Fruit fly (Drosophila melanogaster) S2 (cell line): Measurements from ENCODE around the gene CG42814.

Experiments used
- CG8478 ChIP-seq: fragments of >200 bp; optimal IDR thresholded peaks from 2 replicates; lab custom pipeline; 2018
- CTCF ChIP-seq, 2 experiments: fragments of >200 bp; optimal IDR thresholded peaks; 2 replicates each; lab custom pipeline; 2018

DNA sequence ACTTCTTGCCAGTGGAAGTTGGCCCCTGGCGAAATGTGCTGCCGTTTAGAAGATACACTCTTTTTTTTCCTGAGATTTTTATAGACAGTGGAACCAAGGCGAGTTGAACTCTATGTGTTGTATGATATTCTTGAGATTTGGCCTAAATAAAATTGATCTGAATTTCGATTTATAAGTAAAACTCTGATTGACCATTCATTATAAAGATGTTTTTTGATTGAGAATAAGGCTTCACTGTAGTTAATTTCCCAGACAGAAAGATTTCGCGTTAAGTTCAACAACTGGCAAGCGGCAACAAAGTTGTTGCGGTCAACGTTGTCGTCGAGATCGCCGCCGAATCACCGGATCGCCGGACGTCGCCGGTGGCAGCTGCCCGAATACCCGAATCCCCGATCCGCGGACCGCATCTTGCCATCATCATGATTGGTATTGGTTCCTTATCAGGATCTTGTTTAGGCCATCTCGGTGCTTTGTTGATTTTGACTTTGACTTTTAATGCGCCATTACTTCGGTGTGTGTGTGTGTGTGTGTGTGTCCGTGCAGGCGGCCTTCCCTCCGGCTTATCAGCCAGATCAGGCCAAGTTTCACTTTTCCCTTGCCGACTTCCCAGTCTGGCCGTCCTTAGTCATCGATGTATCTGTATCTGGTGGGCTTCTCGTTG, 7.1 kb downstream of the CG42814 start:
- TF ChIP-seq CTCF (optimal IDR thresholded peaks at IDR 0.05; lab: Kevin White, UChicago) (no peak), CG8478 (lab: Kevin White, UChicago) (no peak)
